Worm (Caenorhabditis elegans): ENCODE results near the gene mrps-25.

Gene mrps-25

DNA sequence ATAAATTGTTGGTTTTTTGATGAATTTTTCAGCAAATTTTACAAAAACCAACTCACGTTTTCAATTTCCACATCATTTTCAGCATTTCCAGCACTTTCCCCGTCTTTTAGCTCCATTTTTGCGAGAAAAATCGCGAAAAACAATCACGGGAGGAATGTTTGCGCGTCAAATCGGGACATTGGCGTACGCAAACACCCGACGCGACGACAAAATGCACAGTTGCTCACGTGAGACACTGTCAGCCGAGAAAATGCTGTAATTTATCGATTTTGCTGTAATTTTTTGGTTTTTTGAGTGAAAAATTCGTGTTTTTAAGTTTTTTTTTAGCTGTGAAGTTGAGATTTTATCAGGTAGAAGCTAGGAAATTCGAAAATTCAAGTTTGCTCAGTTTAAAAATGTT, 47.1 kb upstream of the mrps-25 start, which contains the start of gene Y55F3AM.9 (continued):
- TF ChIP-seq aly-2 (tag; optimal IDR thresholded peaks at IDR 0.05) (no peak), C34B4.2 (tag; optimal IDR thresholded peaks at IDR 0.05) (no peak), snpc-4 (tag; optimal IDR thresholded peaks at IDR 0.05) (peak; percentile 18), nhr-237 (tag; optimal IDR thresholded peaks at IDR 0.05) (no peak), hlh-4 (tag; optimal IDR thresholded peaks at IDR 0.05) (no peak), ces-1 (GFP tag; optimal IDR thresholded peaks at IDR 0.05) (no peak), C04F5.9 (tag; optimal IDR thresholded peaks at IDR 0.05) (peak; percentile 71), fkh-4 (tag; optimal IDR thresholded peaks at IDR 0.05; ENCODE audit: borderline replicate concordance) (no peak), ceh-82 (tag; optimal IDR thresholded peaks at IDR 0.05) (peak; percentile 16 to 38 (median 29)), fos-1 (tag; optimal IDR thresholded peaks at IDR 0.05) (no peak), unc-98 (GFP tag; IDR thresholded peaks at IDR 0.05) (no peak), efl-1 (optimal IDR thresholded peaks at IDR 0.05) (peak; percentile 72 to 74), efl-1 (GFP tag; optimal IDR thresholded peaks at IDR 0.05 in 1 of 2) (peak; percentile 70 to 96), sox-4 (tag; optimal IDR thresholded peaks at IDR 0.05) (no peak), hlh-17 (GFP tag; optimal IDR thresholded peaks at IDR 0.05; ENCODE audit: borderline replicate concordance) (no peak), nhr-90 (tag; optimal IDR thresholded peaks at IDR 0.05; ENCODE audit: poor library complexity) (no peak), unc-86 (tag; optimal IDR thresholded peaks at IDR 0.05) (peak; percentile 7), rnt-1 (tag; optimal IDR thresholded peaks at IDR 0.05) (no peak), lin-15B (tag; optimal IDR thresholded peaks at IDR 0.05) (peak; percentile 40), lin-14 (GFP tag; optimal IDR thresholded peaks at IDR 0.05) (no peak), nhr-20 (tag; optimal IDR thresholded peaks at IDR 0.05) (peak; percentile 8), nhr-12 (tag; optimal IDR thresholded peaks at IDR 0.05) (no peak), efl-3 (GFP tag; optimal IDR thresholded peaks at IDR 0.05) (no peak), skn-1 (tag; optimal IDR thresholded peaks at IDR 0.05) (peak; percentile 37), elt-3 (tag; optimal IDR thresholded peaks at IDR 0.05) (no peak), unc-62 (GFP tag; optimal IDR thresholded peaks at IDR 0.05) (no peak), xbp-1 (tag; optimal IDR thresholded peaks at IDR 0.05) (peak; percentile 37), lin-13 (GFP tag; optimal IDR thresholded peaks at IDR 0.05) (peak; percentile 3), pag-3 (tag; optimal IDR thresholded peaks at IDR 0.05; ENCODE audit: borderline replicate concordance, insufficient read depth) (no peak), dsc-1 (tag; optimal IDR thresholded peaks at IDR 0.05) (peak; percentile 30), alr-1 (tag; optimal IDR thresholded peaks at IDR 0.05; ENCODE audit: borderline replicate concordance) (no peak), F16B12.6 (tag; optimal IDR thresholded peaks at IDR 0.05) (peak; percentile 97), lsy-2 (tag; optimal IDR thresholded peaks at IDR 0.05) (peak; percentile 59 to 63), nhr-28 (tag; optimal IDR thresholded peaks at IDR 0.05) (no peak), pax-3 (tag; optimal IDR thresholded peaks at IDR 0.05) (no peak), grh-1 (GFP tag; IDR thresholded peaks at IDR 0.05) (no peak), irx-1 (tag; optimal IDR thresholded peaks at IDR 0.05) (no peak), lin-39 (tag; optimal IDR thresholded peaks at IDR 0.05) (no peak), mef-2 (tag; optimal IDR thresholded peaks at IDR 0.05) (no peak), zag-1 (tag; optimal IDR thresholded peaks at IDR 0.05) (no peak), ets-5 (GFP tag; IDR thresholded peaks at IDR 0.05) (no peak), ztf-11 (tag; optimal IDR thresholded peaks at IDR 0.05) (no peak), sptf-1 (tag; optimal IDR thresholded peaks at IDR 0.05) (no peak), ama-1 (optimal IDR thresholded peaks at IDR 0.05) (no peak), nhr-84 (tag; optimal IDR thresholded peaks at IDR 0.05) (no peak), jun-1 (tag; optimal IDR thresholded peaks at IDR 0.05) (no peak), lin-35 (GFP tag; optimal IDR thresholded peaks at IDR 0.05) (peak; percentile 64 to 79), Y116A8C.19 (tag; optimal IDR thresholded peaks at IDR 0.05; ENCODE audit: borderline replicate concordance) (no peak), ceh-8 (GFP tag; optimal IDR thresholded peaks at IDR 0.05) (no peak), unc-30 (tag; optimal IDR thresholded peaks at IDR 0.05) (no peak), mdl-1 (tag; optimal IDR thresholded peaks at IDR 0.05) (peak in 1 of 2 experiments; percentile 65)
